Worm (Caenorhabditis elegans): ENCODE measurements around the gene Y54G9A.5.

Gene Y54G9A.5

DNA sequence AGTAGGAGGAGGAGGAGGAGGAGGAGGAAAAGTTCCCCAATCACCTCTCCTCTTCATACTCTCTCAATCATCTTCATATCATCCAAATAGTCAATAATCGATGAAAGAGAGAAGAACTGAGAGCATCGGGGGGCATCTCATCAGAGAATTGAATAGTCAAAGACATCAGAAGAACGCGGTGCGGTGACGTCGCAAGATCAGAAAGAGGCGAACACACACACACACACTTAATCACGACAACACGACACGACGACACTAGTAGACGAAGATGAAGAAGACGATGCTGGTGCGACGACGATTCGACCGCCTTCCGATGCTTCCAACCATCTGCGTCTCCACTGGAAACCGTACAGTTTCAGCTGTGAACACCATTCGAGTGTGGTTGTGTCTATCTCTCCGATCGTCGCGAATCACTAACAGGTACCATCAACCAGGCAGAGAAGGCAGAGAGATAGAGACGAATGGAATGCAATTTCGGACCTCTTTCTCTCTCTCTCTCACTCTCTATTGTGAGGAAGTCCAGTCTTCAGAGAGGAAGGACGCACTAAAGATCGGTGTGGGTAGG is 44.2 kb upstream of the Y54G9A.5 start:
- TF ChIP-seq elt-3 (tag; optimal IDR thresholded peaks at IDR 0.05) (peak in 2 of 3 experiments; percentile 8 to 57), nhr-25 (tag; optimal IDR thresholded peaks at IDR 0.05) (peak; percentile 75), ceh-28 (tag; optimal IDR thresholded peaks at IDR 0.05) (peak; percentile 75), nfya-1 (tag; optimal IDR thresholded peaks at IDR 0.05; ENCODE audit: insufficient read depth) (peak; percentile 31), unc-62 (GFP tag; optimal IDR thresholded peaks at IDR 0.05) (no peak), ama-1 (optimal IDR thresholded peaks at IDR 0.05) (no peak), jun-1 (tag; optimal IDR thresholded peaks at IDR 0.05) (no peak), ztf-11 (tag; optimal IDR thresholded peaks at IDR 0.05) (no peak), nhr-43 (tag; optimal IDR thresholded peaks at IDR 0.05; ENCODE audit: poor library complexity, severe bottlenecking) (peak; percentile 91), nhr-23 (tag; optimal IDR thresholded peaks at IDR 0.05) (peak; percentile 60), lsy-12 (tag; optimal IDR thresholded peaks at IDR 0.05) (peak; percentile 36)

DNA sequence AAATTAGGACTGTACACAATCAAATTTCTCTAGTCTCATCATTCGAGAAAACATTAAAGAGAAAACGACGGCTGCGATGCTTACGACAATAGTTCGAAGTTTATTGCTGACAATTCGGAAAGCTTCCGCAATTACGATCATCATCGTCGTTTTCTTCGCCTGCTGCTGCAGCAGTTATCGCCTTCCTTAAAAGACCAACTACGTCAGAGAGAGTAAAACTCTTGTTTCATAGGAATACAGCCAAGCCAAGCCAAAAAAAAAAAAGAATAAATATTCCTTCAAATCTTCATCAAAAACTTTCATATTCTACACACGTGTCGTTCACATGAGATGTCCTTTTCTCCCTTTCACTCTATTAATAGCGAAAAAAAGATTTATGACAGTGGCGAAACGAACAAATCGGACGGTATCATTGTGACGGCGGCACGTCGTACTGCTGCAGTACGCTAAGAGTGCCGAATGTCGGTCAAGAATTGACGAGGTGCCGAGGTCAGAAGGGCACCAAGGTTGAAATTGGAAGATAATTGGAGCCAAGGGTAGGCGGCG is 43.0 kb upstream of the Y54G9A.5 start:
- TF ChIP-seq elt-3 (tag; optimal IDR thresholded peaks at IDR 0.05): peak in 2 of 3 experiments; percentile 14 to 39
- TF ChIP-seq nhr-25 (tag; optimal IDR thresholded peaks at IDR 0.05): peak; percentile 55
- no peak for TF ChIP-seq nhr-77 (tag; optimal IDR thresholded peaks at IDR 0.05)
- TF ChIP-seq nhr-43 (tag; optimal IDR thresholded peaks at IDR 0.05; ENCODE audit: poor library complexity, severe bottlenecking): peak; percentile 84
- peak; percentile 79 for TF ChIP-seq nhr-23 (tag; optimal IDR thresholded peaks at IDR 0.05)
- TF ChIP-seq mdl-1 (tag; optimal IDR thresholded peaks at IDR 0.05): no peak

DNA sequence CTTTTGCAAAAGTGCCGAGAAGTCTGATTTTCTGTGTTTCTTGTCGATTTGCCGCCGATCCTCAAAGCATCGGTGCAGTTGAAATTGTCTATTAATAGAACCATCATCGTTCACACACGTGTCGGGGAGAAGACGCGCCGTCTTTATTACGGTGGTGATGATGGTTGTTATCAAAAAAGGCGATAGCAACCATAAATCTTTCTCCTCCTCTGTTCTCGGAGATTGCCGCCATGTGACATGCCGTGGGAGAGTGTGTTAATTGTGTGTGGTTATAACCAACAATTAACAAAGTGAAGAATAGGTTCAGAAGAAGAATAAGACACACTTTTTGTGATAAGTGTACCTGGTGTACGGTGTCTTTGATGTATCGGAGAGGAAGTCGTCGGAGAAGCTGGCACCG is 41.7 kb upstream of the Y54G9A.5 start:
- peak; percentile 3 for TF ChIP-seq jun-1 (tag; optimal IDR thresholded peaks at IDR 0.05)
- TF ChIP-seq nhr-12 (tag; optimal IDR thresholded peaks at IDR 0.05): no peak
- peak; percentile 2 for TF ChIP-seq elt-2 (tag; optimal IDR thresholded peaks at IDR 0.05)
- no peak for TF ChIP-seq nhr-237 (tag; optimal IDR thresholded peaks at IDR 0.05)
- no peak for TF ChIP-seq nfya-1 (tag; optimal IDR thresholded peaks at IDR 0.05; ENCODE audit: insufficient read depth)
- TF ChIP-seq mml-1 (tag; optimal IDR thresholded peaks at IDR 0.05): no peak
- no peak for TF ChIP-seq ama-1 (optimal IDR thresholded peaks at IDR 0.05)
- peak; percentile 86 for TF ChIP-seq nhr-25 (tag; optimal IDR thresholded peaks at IDR 0.05)
- TF ChIP-seq lsy-12 (tag; optimal IDR thresholded peaks at IDR 0.05): no peak
- peak; percentile 80 for TF ChIP-seq nhr-23 (tag; optimal IDR thresholded peaks at IDR 0.05)
- peak; percentile 94 for TF ChIP-seq nhr-43 (tag; optimal IDR thresholded peaks at IDR 0.05; ENCODE audit: poor library complexity, severe bottlenecking)
- TF ChIP-seq mdl-1 (tag; optimal IDR thresholded peaks at IDR 0.05): peak; percentile 63
- TF ChIP-seq ceh-28 (tag; optimal IDR thresholded peaks at IDR 0.05): no peak
- TF ChIP-seq nhr-67 (tag; optimal IDR thresholded peaks at IDR 0.05): no peak
- TF ChIP-seq eor-1 (tag; optimal IDR thresholded peaks at IDR 0.05): no peak

DNA sequence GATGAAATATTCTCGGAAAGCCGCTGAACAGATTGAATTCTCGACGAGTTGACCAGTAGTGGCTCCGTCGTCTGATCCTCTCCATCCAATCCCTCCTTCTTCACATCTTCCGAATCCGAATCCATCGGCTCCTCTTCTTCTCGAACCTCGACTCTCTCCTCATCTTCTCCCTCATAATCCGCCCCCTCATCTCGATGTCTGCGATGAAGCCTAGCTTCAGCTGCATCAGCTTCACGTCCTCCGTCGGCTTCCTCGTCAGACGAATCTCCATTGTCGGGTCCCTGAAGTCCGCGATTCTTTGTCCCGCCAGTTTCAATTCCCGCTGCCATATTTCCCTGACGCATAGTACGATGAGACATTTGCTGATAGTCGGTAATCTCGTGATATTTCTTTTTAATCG is 37.2 kb upstream of the Y54G9A.5 start:
- TF ChIP-seq hmg-11 (tag; optimal IDR thresholded peaks at IDR 0.05) (no peak), tbx-2 (tag; optimal IDR thresholded peaks at IDR 0.05) (no peak), pqm-1 (tag; optimal IDR thresholded peaks at IDR 0.05) (no peak), fkh-2 (tag; optimal IDR thresholded peaks at IDR 0.05) (no peak), eor-1 (tag; optimal IDR thresholded peaks at IDR 0.05) (no peak), ama-1 (optimal IDR thresholded peaks at IDR 0.05) (no peak), nhr-76 (tag; optimal IDR thresholded peaks at IDR 0.05) (no peak), fos-1 (tag; optimal IDR thresholded peaks at IDR 0.05) (no peak), fkh-10 (GFP tag; optimal IDR thresholded peaks at IDR 0.05) (no peak), nhr-237 (tag; optimal IDR thresholded peaks at IDR 0.05) (no peak), nhr-43 (tag; optimal IDR thresholded peaks at IDR 0.05; ENCODE audit: poor library complexity, severe bottlenecking) (no peak), snpc-4 (tag; optimal IDR thresholded peaks at IDR 0.05) (no peak), sea-2 (GFP tag; optimal IDR thresholded peaks at IDR 0.05) (no peak), skn-1 (tag; optimal IDR thresholded peaks at IDR 0.05) (no peak), nfya-1 (tag; optimal IDR thresholded peaks at IDR 0.05; ENCODE audit: insufficient read depth) (no peak), nhr-28 (tag; optimal IDR thresholded peaks at IDR 0.05) (no peak), nhr-67 (tag; optimal IDR thresholded peaks at IDR 0.05) (no peak)

DNA sequence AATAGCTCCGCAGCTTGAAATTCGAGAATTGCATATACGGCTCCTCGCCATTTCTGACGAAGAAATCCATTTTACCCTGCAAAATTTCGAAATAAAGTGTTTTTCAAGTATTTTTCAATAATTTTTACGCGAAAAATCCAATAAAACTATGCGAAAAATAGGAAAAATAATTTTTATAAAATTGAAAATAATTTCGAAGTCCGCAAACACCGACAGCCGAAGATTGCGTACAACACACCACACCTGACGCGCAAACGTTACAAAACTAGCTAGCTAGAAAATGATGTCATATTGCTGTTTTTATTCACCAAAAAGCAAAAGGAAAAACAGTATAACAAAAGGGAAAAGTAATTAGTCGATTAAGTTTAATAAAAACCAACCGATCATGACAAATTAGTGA is 28.1 kb upstream of the Y54G9A.5 start, which contains the start of gene rpoa-1:
rpoa-1 (minus strand) TSS at position 84 of the 400 bp plus-strand sequence.
- no peak for TF ChIP-seq tbx-2 (tag; optimal IDR thresholded peaks at IDR 0.05)
- no peak for TF ChIP-seq nhr-77 (tag; optimal IDR thresholded peaks at IDR 0.05)
- TF ChIP-seq hmg-11 (tag; optimal IDR thresholded peaks at IDR 0.05): no peak
- no peak for TF ChIP-seq fkh-10 (GFP tag; optimal IDR thresholded peaks at IDR 0.05)
- TF ChIP-seq elt-1 (tag; optimal IDR thresholded peaks at IDR 0.05): no peak
- TF ChIP-seq nfya-1 (tag; optimal IDR thresholded peaks at IDR 0.05; ENCODE audit: insufficient read depth): no peak
- TF ChIP-seq unc-39 (tag; optimal IDR thresholded peaks at IDR 0.05): no peak
- TF ChIP-seq egl-27 (tag; optimal IDR thresholded peaks at IDR 0.05): no peak
- no peak for TF ChIP-seq fkh-2 (tag; optimal IDR thresholded peaks at IDR 0.05)
- peak; percentile 2 for TF ChIP-seq lin-15B (tag; optimal IDR thresholded peaks at IDR 0.05)
- TF ChIP-seq nhr-76 (tag; optimal IDR thresholded peaks at IDR 0.05): no peak
- TF ChIP-seq pha-4 (tag; optimal IDR thresholded peaks at IDR 0.05): peak; percentile 28
- no peak for TF ChIP-seq elt-3 (tag; optimal IDR thresholded peaks at IDR 0.05)
- no peak for TF ChIP-seq elt-2 (tag; optimal IDR thresholded peaks at IDR 0.05)
- TF ChIP-seq ceh-16 (tag; optimal IDR thresholded peaks at IDR 0.05): no peak
- TF ChIP-seq jun-1 (tag; optimal IDR thresholded peaks at IDR 0.05): no peak

Data from whole organism, L3 larva.